Fruit fly (Drosophila melanogaster) S2 (cell line): ENCODE measurements around the gene Mst84B.

ENCODE experiments used
- CG8478 ChIP-seq: fragments of >200 bp; optimal IDR thresholded peaks from 2 replicates; lab custom pipeline; 2018
- CTCF ChIP-seq, 2 experiments: fragments of >200 bp; optimal IDR thresholded peaks; 2 replicates each; lab custom pipeline; 2018

Mst84B gene

dm6 chr3R:7107713-7108588 is 46.0 kb downstream of the Mst84B start:
- TF ChIP-seq CG8478 (lab: Kevin White, UChicago) (no peak), CTCF (optimal IDR thresholded peaks at IDR 0.05; lab: Kevin White, UChicago) (no peak)

dm6 chr3R:7108589-7109312 is 46.8 kb downstream of the Mst84B start:
- no peak for TF ChIP-seq CTCF (optimal IDR thresholded peaks at IDR 0.05; lab: Kevin White, UChicago)
- no peak for TF ChIP-seq CG8478 (lab: Kevin White, UChicago)

- TF ChIP-seq CTCF (optimal IDR thresholded peaks at IDR 0.05; lab: Kevin White, UChicago) (no peak), CG8478 (lab: Kevin White, UChicago) (no peak)
Observed at dm6 chr3R:7109760-7110303, 47.9 kb downstream of the Mst84B start.

- no peak for TF ChIP-seq CTCF (optimal IDR thresholded peaks at IDR 0.05; lab: Kevin White, UChicago)
- no peak for TF ChIP-seq CG8478 (lab: Kevin White, UChicago)
Observed at dm6 chr3R:7111206-7111858, 49.4 kb downstream of the Mst84B start.

- TF ChIP-seq CG8478 (lab: Kevin White, UChicago) (no peak), CTCF (optimal IDR thresholded peaks at IDR 0.05; lab: Kevin White, UChicago) (no peak)
Observed at dm6 chr3R:7112977-7113376, 51.0 kb downstream of the Mst84B start.
